Worm (Caenorhabditis elegans) whole organism, early embryonic: ENCODE data around the gene oac-50.
"Not testable (repeated sequence)": the region's sequence is repeated elsewhere in the genome, so short reads cannot be mapped to it uniquely, and the experiment has no call there.

Experiments
- ama-1 ChIP-seq: fragments of 150-350 bp; optimal IDR thresholded peaks from 2 replicates; lab custom pipeline; 2014
- ceh-13 ChIP-seq: fragments of 200-800 bp; sonication (Bioruptor generic); optimal IDR thresholded peaks from 2 replicates; lab custom pipeline; 2018; ENCODE audit warnings: mild to moderate bottlenecking, missing genetic modification characterization, missing compliant biosample characterization
- flt-1 ChIP-seq: fragments of 200-800 bp; sonication (Bioruptor generic); IDR thresholded peaks from 2 replicates; pipeline ENCODE4 v1.3.6; 2022; ENCODE audit warnings: missing genetic modification characterization, missing compliant biosample characterization
- hmg-4 ChIP-seq: fragments of 200-800 bp; sonication (Bioruptor generic); optimal IDR thresholded peaks from 2 replicates; lab custom pipeline; 2018; ENCODE audit warnings: mild to moderate bottlenecking, missing genetic modification characterization, missing compliant biosample characterization
- pes-1 ChIP-seq: fragments of 200-800 bp; sonication (Bioruptor generic); IDR thresholded peaks from 2 replicates; pipeline ENCODE4 v1.3.6; 2022; ENCODE audit warnings: missing genetic modification reagents, missing genetic modification characterization, missing compliant biosample characterization
- tbx-37 ChIP-seq: fragments of 200-800 bp; sonication (Bioruptor generic); conservative IDR thresholded peaks from 2 replicates; pipeline ENCODE4 v1.3.6; 2022; ENCODE audit warnings: missing genetic modification reagents, missing genetic modification characterization, missing compliant biosample characterization

ce11 chrV:9090824-9091798, 17.8 kb upstream of the oac-50 start:
- TF ChIP-seq hmg-4 (GFP tag; lab: Kevin White, UChicago) = peak; percentile 0
- not testable (repeated sequence) for TF ChIP-seq tbx-37 (GFP tag; lab: Robert Waterston, UW); pes-1 (GFP tag; lab: Robert Waterston, UW); flt-1; ama-1; ceh-13 (GFP tag; lab: Kevin White, UChicago)
